Worm (Caenorhabditis elegans) whole organism, L2 larva: ENCODE measurements around the gene cyp-35B1.

Experiments used
- C34F6.9 ChIP-seq: fragments of 150-350 bp; optimal IDR thresholded peaks from 2 replicates; lab custom pipeline; 2014; ENCODE audit warnings: missing biosample characterization, missing genetic modification characterization
- R02D3.7 ChIP-seq: fragments of 150-350 bp; optimal IDR thresholded peaks from 2 replicates; lab custom pipeline; 2014; ENCODE audit warnings: missing biosample characterization, missing genetic modification characterization
- Y55F3AM.14 ChIP-seq: fragments of 200-800 bp; sonication (Bioruptor generic); optimal IDR thresholded peaks from 2 replicates; lab custom pipeline; 2018; ENCODE audit warnings: mild to moderate bottlenecking, missing genetic modification characterization, missing compliant biosample characterization
- ZK546.5 ChIP-seq: sonication (generic microtip); optimal IDR thresholded peaks from 2 replicates; lab custom pipeline; 2017; ENCODE audit warnings: missing biosample characterization, missing genetic modification characterization
- alr-1 ChIP-seq: fragments of 150-350 bp; optimal IDR thresholded peaks from 2 replicates; lab custom pipeline; 2014; ENCODE audit warnings: missing biosample characterization, missing genetic modification characterization
- aly-2 ChIP-seq: fragments of 150-350 bp; optimal IDR thresholded peaks from 2 replicates; lab custom pipeline; 2014; ENCODE audit warnings: missing biosample characterization, missing genetic modification characterization
- ama-1 ChIP-seq: fragments of 150-350 bp; optimal IDR thresholded peaks from 2 replicates; lab custom pipeline; 2018; ENCODE audit warnings: inconsistent platforms
- blmp-1 ChIP-seq: sonication (generic microtip); optimal IDR thresholded peaks from 2 replicates; lab custom pipeline; 2017; ENCODE audit warnings: missing genetic modification characterization, mild to moderate bottlenecking, missing compliant biosample characterization, antibody characterized with exemption, moderate library complexity; ENCODE audit not compliant: insufficient read depth
- ceh-16 ChIP-seq: fragments of 150-350 bp; optimal IDR thresholded peaks from 2 replicates; lab custom pipeline; 2014; ENCODE audit warnings: missing biosample characterization, missing genetic modification characterization
- dmd-4 ChIP-seq: sonication (generic microtip); optimal IDR thresholded peaks from 2 replicates; lab custom pipeline; 2017; ENCODE audit warnings: missing biosample characterization, missing genetic modification characterization
- egl-27 ChIP-seq: sonication (generic microtip); optimal IDR thresholded peaks from 3 replicates; lab custom pipeline; 2017; ENCODE audit warnings: missing biosample characterization, missing genetic modification reagents, missing genetic modification characterization
- fos-1 ChIP-seq: fragments of 150-350 bp; optimal IDR thresholded peaks from 2 replicates; lab custom pipeline; 2014; ENCODE audit warnings: missing biosample characterization, missing genetic modification characterization
- gmeb-1 ChIP-seq: fragments of 150-350 bp; optimal IDR thresholded peaks from 2 replicates; lab custom pipeline; 2014; ENCODE audit warnings: missing biosample characterization, missing genetic modification characterization
- lin-13 ChIP-seq: fragments of 150-350 bp; optimal IDR thresholded peaks from 2 replicates; lab custom pipeline; 2014; ENCODE audit warnings: missing biosample characterization, missing genetic modification reagents, missing genetic modification characterization
- lin-39 ChIP-seq: fragments of 150-350 bp; optimal IDR thresholded peaks from 2 replicates; lab custom pipeline; 2014; ENCODE audit warnings: missing biosample characterization, missing genetic modification reagents, missing genetic modification characterization
- mab-5 ChIP-seq: fragments of 150-350 bp; optimal IDR thresholded peaks from 2 replicates; lab custom pipeline; 2014; ENCODE audit warnings: missing biosample characterization, missing genetic modification characterization
- mdl-1 ChIP-seq, 2 experiments: fragments of 150-350 bp in 1 of 2; sonication (generic microtip) in 1 of 2; optimal IDR thresholded peaks; 2 replicates each; lab custom pipeline; 2017; ENCODE audit warnings: missing biosample characterization in 2 of 2, missing genetic modification characterization in 2 of 2
- nhr-10 ChIP-seq: sonication (generic microtip); optimal IDR thresholded peaks from 2 replicates; lab custom pipeline; 2017; ENCODE audit warnings: missing biosample characterization, missing genetic modification characterization
- nhr-12 ChIP-seq: fragments of 150-350 bp; optimal IDR thresholded peaks from 2 replicates; lab custom pipeline; 2014; ENCODE audit warnings: missing biosample characterization, missing genetic modification characterization
- nhr-129 ChIP-seq: fragments of 150-350 bp; optimal IDR thresholded peaks from 2 replicates; lab custom pipeline; 2014; ENCODE audit warnings: missing biosample characterization, missing genetic modification characterization
- nhr-23 ChIP-seq: fragments of 150-350 bp; optimal IDR thresholded peaks from 2 replicates; lab custom pipeline; 2014; ENCODE audit warnings: missing biosample characterization, missing genetic modification reagents, missing genetic modification characterization
- nhr-237 ChIP-seq: fragments of 150-350 bp; optimal IDR thresholded peaks from 2 replicates; lab custom pipeline; 2014; ENCODE audit warnings: missing biosample characterization, missing genetic modification characterization
- nhr-25 ChIP-seq: fragments of 150-350 bp; sonication (generic microtip); optimal IDR thresholded peaks from 3 replicates; lab custom pipeline; 2014; ENCODE audit warnings: missing biosample characterization, missing genetic modification characterization
- nhr-6 ChIP-seq: fragments of 150-350 bp; optimal IDR thresholded peaks from 2 replicates; lab custom pipeline; 2014; ENCODE audit warnings: missing biosample characterization, missing genetic modification characterization
- nhr-77 ChIP-seq: fragments of 150-350 bp; optimal IDR thresholded peaks from 2 replicates; lab custom pipeline; 2014; ENCODE audit warnings: missing biosample characterization, missing genetic modification characterization
- peb-1 ChIP-seq: fragments of 150-350 bp; optimal IDR thresholded peaks from 2 replicates; lab custom pipeline; 2014; ENCODE audit warnings: missing biosample characterization, missing genetic modification characterization
- skn-1 ChIP-seq: sonication (generic microtip); optimal IDR thresholded peaks from 2 replicates; lab custom pipeline; 2017; ENCODE audit warnings: missing biosample characterization, missing genetic modification characterization
- sma-3 ChIP-seq: sonication (generic microtip); optimal IDR thresholded peaks from 2 replicates; lab custom pipeline; 2016; ENCODE audit warnings: missing genetic modification reagents, missing genetic modification characterization, missing compliant biosample characterization
- snpc-4 ChIP-seq: fragments of 150-350 bp; optimal IDR thresholded peaks from 2 replicates; lab custom pipeline; 2014; ENCODE audit warnings: missing biosample characterization, missing genetic modification characterization
- unc-39 ChIP-seq: fragments of 150-350 bp; optimal IDR thresholded peaks from 2 replicates; lab custom pipeline; 2014; ENCODE audit warnings: missing biosample characterization, missing genetic modification characterization
- unc-55 ChIP-seq: fragments of 150-350 bp; sonication (generic microtip); optimal IDR thresholded peaks from 3 replicates; lab custom pipeline; 2014; ENCODE audit warnings: missing biosample characterization, missing genetic modification reagents, missing genetic modification characterization
- unc-62 ChIP-seq: fragments of 150-350 bp; optimal IDR thresholded peaks from 2 replicates; lab custom pipeline; 2014; ENCODE audit warnings: missing biosample characterization, missing genetic modification reagents, missing genetic modification characterization
- ztf-1 ChIP-seq: fragments of 200-800 bp; sonication (Bioruptor generic); conservative IDR thresholded peaks from 2 replicates; pipeline ENCODE4 v1.3.6; 2022; ENCODE audit warnings: missing genetic modification characterization, missing compliant biosample characterization
- ztf-11 ChIP-seq: sonication (generic microtip); optimal IDR thresholded peaks from 2 replicates; lab custom pipeline; 2017; ENCODE audit warnings: missing biosample characterization, missing genetic modification characterization
- ztf-4 ChIP-seq: fragments of 150-350 bp; optimal IDR thresholded peaks from 2 replicates; lab custom pipeline; 2014; ENCODE audit warnings: missing biosample characterization, missing genetic modification characterization

Gene cyp-35B1

ce11 chrV:3912472-3912871 lies 26.4 kb upstream of the cyp-35B1 start, which contains the start of gene srx-68:
TSS of gene srx-68 (plus strand) at chrV:3912772.
- TF ChIP-seq lin-39 (no peak), Y55F3AM.14 (no peak), nhr-237 (tag; lab: Kevin White, UChicago) (no peak), nhr-23 (tag; lab: Kevin White, UChicago) (no peak), snpc-4 (tag; lab: Kevin White, UChicago) (no peak), aly-2 (tag; lab: Kevin White, UChicago) (no peak), ama-1 (lab: Kevin White, UChicago) (no peak), ztf-11 (no peak), unc-62 (GFP tag; lab: Kevin White, UChicago) (no peak), ceh-16 (tag; lab: Kevin White, UChicago) (no peak)
- TF ChIP-seq, all 48 proteins: peak for 0

ce11 chrV:3913131-3913530 lies 25.7 kb upstream of the cyp-35B1 start:
- TF ChIP-seq skn-1 (tag; lab: Kevin White, UChicago): no peak
- TF ChIP-seq aly-2 (tag; lab: Kevin White, UChicago): no peak
- no peak for TF ChIP-seq nhr-129 (tag; lab: Kevin White, UChicago)
- TF ChIP-seq nhr-12 (tag; lab: Kevin White, UChicago): no peak
- no peak for TF ChIP-seq R02D3.7 (tag; lab: Kevin White, UChicago)
- TF ChIP-seq fos-1: no peak
- no peak for TF ChIP-seq nhr-25 (tag; lab: Kevin White, UChicago)
- no peak for TF ChIP-seq unc-55 (GFP tag; lab: Kevin White, UChicago)

ce11 chrV:3916480-3916879 lies 22.4 kb upstream of the cyp-35B1 start, which contains the start of gene srx-67:
TSS of gene srx-67 (plus strand) at chrV:3916780.
- TF ChIP-seq egl-27 (no peak), R02D3.7 (tag; lab: Kevin White, UChicago) (no peak), lin-13 (GFP tag; lab: Kevin White, UChicago) (no peak), unc-39 (tag; lab: Kevin White, UChicago) (no peak), alr-1 (tag; lab: Kevin White, UChicago) (no peak), dmd-4 (tag; lab: Kevin White, UChicago) (no peak), C34F6.9 (tag; lab: Kevin White, UChicago) (no peak), ztf-4 (tag; lab: Kevin White, UChicago) (no peak), nhr-23 (tag; lab: Kevin White, UChicago) (no peak), nhr-10 (no peak), fos-1 (no peak), nhr-25 (tag; lab: Kevin White, UChicago) (no peak), mdl-1 (tag; optimal IDR thresholded peaks at IDR 0.05; lab: Kevin White, UChicago) (no peak), mab-5 (no peak), nhr-77 (tag; lab: Kevin White, UChicago) (no peak), nhr-129 (tag; lab: Kevin White, UChicago) (no peak), ZK546.5 (no peak), ztf-1 (GFP tag; lab: Robert Waterston, UW) (no peak)

ce11 chrV:3919289-3919688 lies 19.5 kb upstream of the cyp-35B1 start, which contains the start of gene srx-66:
TSS of gene srx-66 (plus strand) at chrV:3919589.
- no peak for TF ChIP-seq gmeb-1 (tag; lab: Kevin White, UChicago)
- no peak for TF ChIP-seq ztf-1 (GFP tag; lab: Robert Waterston, UW)
- TF ChIP-seq nhr-6 (tag; lab: Kevin White, UChicago): no peak
- no peak for TF ChIP-seq peb-1 (tag; lab: Kevin White, UChicago)
- TF ChIP-seq ZK546.5: no peak
- TF ChIP-seq unc-62 (GFP tag; lab: Kevin White, UChicago): no peak
- no peak for TF ChIP-seq sma-3
- TF ChIP-seq nhr-10: no peak
- TF ChIP-seq aly-2 (tag; lab: Kevin White, UChicago): no peak

- TF ChIP-seq Y55F3AM.14 (no peak), blmp-1 (tag; lab: Kevin White, UChicago) (no peak), peb-1 (tag; lab: Kevin White, UChicago) (no peak), unc-55 (GFP tag; lab: Kevin White, UChicago) (no peak)
- TF ChIP-seq, all 48 proteins: peak for 0
Observed at ce11 chrV:3921635-3922034, 17.2 kb upstream of the cyp-35B1 start, which contains the start of gene srx-65. TSS of gene srx-65 (plus strand) at chrV:3921935.
